Fruit fly (Drosophila melanogaster): ENCODE measurements around the gene CG44475.

The CG44475 gene

DNA sequence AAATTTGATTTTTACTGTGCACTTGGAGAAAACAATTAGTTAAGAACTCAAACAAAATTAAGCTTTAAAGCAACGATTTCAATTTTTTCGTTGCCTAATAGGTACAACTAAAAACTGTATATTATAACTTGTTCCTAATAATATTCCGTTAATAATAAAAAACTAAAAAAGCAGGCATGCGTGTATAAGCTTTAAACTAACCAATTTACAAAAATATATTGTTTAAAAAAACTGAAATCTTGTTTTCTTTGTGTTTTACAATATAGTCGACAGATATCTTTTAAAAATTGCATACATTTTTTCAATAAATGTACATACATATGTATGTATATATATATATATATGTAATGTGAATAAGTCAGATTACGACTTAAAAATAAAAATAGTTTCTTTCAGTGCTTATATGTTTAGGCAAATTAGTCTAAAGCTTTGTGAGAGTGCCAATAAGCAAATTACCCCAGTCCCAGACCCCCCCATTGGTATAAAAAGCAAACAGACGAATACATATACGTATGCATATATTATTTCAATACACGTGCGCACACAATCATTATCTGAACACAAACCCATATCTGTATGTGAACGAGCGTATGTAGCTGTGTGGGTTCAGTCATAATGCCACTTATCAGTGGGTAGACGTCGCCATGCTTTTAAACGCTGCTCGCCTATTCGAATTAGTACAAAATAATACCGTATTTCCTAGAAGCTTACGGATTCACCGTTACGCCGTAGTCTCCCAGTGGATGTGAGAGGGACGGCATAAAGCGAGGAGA is 30.1 kb upstream of the CG44475 start (continued):
- TF ChIP-seq CG31388 (GFP tag; optimal IDR thresholded peaks at IDR 0.05) (no peak), sob (GFP tag; IDR thresholded peaks at IDR 0.05) (no peak), peb (GFP tag; IDR thresholded peaks at IDR 0.05) (no peak), cad (GFP tag; optimal IDR thresholded peaks at IDR 0.05) (no peak), CG14050 (GFP tag; IDR thresholded peaks at IDR 0.05) (no peak), CG4282 (GFP tag; optimal IDR thresholded peaks at IDR 0.05) (no peak), CG15514 (GFP tag; optimal IDR thresholded peaks at IDR 0.05) (peak; percentile 11), CG10267 (tag; optimal IDR thresholded peaks at IDR 0.05) (peak; percentile 75), Hsf (GFP tag; optimal IDR thresholded peaks at IDR 0.05) (peak; percentile 8), CG1529 (GFP tag; optimal IDR thresholded peaks at IDR 0.05) (peak; percentile 59), Sox102F (GFP tag; optimal IDR thresholded peaks at IDR 0.05) (peak; percentile 87), CG13296 (GFP tag; optimal IDR thresholded peaks at IDR 0.05) (peak; percentile 45), z (GFP tag; IDR thresholded peaks at IDR 0.05) (peak; percentile 74), sisA (GFP tag; IDR thresholded peaks at IDR 0.05) (peak; percentile 50), Hey (tag; optimal IDR thresholded peaks at IDR 0.05) (peak; percentile 56), Doc2 (GFP tag; IDR thresholded peaks at IDR 0.05) (no peak), CG31365 (tag; optimal IDR thresholded peaks at IDR 0.05) (no peak), Awh (GFP tag; IDR thresholded peaks at IDR 0.05) (no peak), CG2889 (GFP tag; IDR thresholded peaks at IDR 0.05) (no peak), CG33213 (GFP tag; optimal IDR thresholded peaks at IDR 0.05) (peak; percentile 2), otp (GFP tag; IDR thresholded peaks at IDR 0.05) (peak; percentile 43; the same call in 1 of the 3 replicates), Aef1 (GFP tag; IDR thresholded peaks at IDR 0.05) (no peak), Ada2b (GFP tag; IDR thresholded peaks at IDR 0.05) (0 out of 2 replicates have a peak, but pooled peaks have one; percentile 13), bigmax (GFP tag; optimal IDR thresholded peaks at IDR 0.05) (peak; percentile 0), CG32532 (GFP tag; IDR thresholded peaks at IDR 0.05) (0 out of 2 replicates have a peak, but pooled peaks have one; percentile 12), scrt (GFP tag; optimal IDR thresholded peaks at IDR 0.05) (peak; percentile 34), CG31224 (GFP tag; IDR thresholded peaks at IDR 0.05) (peak; percentile 93; the same call in 1 of the 2 replicates), abd-A (tag; optimal IDR thresholded peaks at IDR 0.05) (peak; percentile 98), BtbVII (GFP tag; optimal IDR thresholded peaks at IDR 0.05) (peak; percentile 47), CG4707 (GFP tag; optimal IDR thresholded peaks at IDR 0.05) (no peak), CG11695 (GFP tag; IDR thresholded peaks at IDR 0.05) (peak; percentile 60; the same call in 2 of the 3 replicates), da (GFP tag; optimal IDR thresholded peaks at IDR 0.05) (no peak), CG12744 (GFP tag; optimal IDR thresholded peaks at IDR 0.05) (no peak), gfzf (GFP tag; optimal IDR thresholded peaks at IDR 0.05) (no peak), lmd (GFP tag; IDR thresholded peaks at IDR 0.05) (peak; percentile 61), CHES-1-like (GFP tag; optimal IDR thresholded peaks at IDR 0.05) (no peak), ap (GFP tag; IDR thresholded peaks at IDR 0.05) (peak; percentile 27; the same call in 1 of the 2 replicates), dati (GFP tag; IDR thresholded peaks at IDR 0.05) (no peak), ken (GFP tag; IDR thresholded peaks at IDR 0.05) (no peak), Neu2 (GFP tag; optimal IDR thresholded peaks at IDR 0.05; ENCODE audit: borderline replicate concordance) (no peak), CG6689 (GFP tag; IDR thresholded peaks at IDR 0.05) (peak; percentile 77), CG6765 (GFP tag; optimal IDR thresholded peaks at IDR 0.05) (peak; percentile 38), shn (GFP tag; optimal IDR thresholded peaks at IDR 0.05) (no peak), CG15073 (GFP tag; optimal IDR thresholded peaks at IDR 0.05) (no peak), en (GFP tag; optimal IDR thresholded peaks at IDR 0.05) (no peak), CG12299 (tag; optimal IDR thresholded peaks at IDR 0.05) (no peak), CG17328 (GFP tag; IDR thresholded peaks at IDR 0.05) (peak; percentile 46; the same call in 1 of the 2 replicates), CG7786 (GFP tag; optimal IDR thresholded peaks at IDR 0.05) (no peak), CG12071 (GFP tag; optimal IDR thresholded peaks at IDR 0.05) (peak; percentile 66), vvl (GFP tag; IDR thresholded peaks at IDR 0.05) (peak; percentile 87), pzg (GFP tag; optimal IDR thresholded peaks at IDR 0.05) (no peak)

All from whole organism, embryonic.